Fruit fly (Drosophila melanogaster): ENCODE measurements around the gene Doc2.

Gene Doc2

dm6 chr3L:9057429-9058088, 38.5 kb upstream of the Doc2 start (continued):
- TF ChIP-seq CG6276 (GFP tag; optimal IDR thresholded peaks at IDR 0.05) (peak; percentile 94), CG16779 (tag; optimal IDR thresholded peaks at IDR 0.05) (peak; percentile 95), CG6808 (GFP tag; optimal IDR thresholded peaks at IDR 0.05) (peak; percentile 95), Sox102F (GFP tag; optimal IDR thresholded peaks at IDR 0.05) (peak; percentile 96), CG9139 (GFP tag; optimal IDR thresholded peaks at IDR 0.05) (peak; percentile 95), Smox (GFP tag; optimal IDR thresholded peaks at IDR 0.05) (peak; percentile 95), CG1621 (tag; optimal IDR thresholded peaks at IDR 0.05) (peak; percentile 93), lz (GFP tag; optimal IDR thresholded peaks at IDR 0.05) (peak; percentile 95), salr (GFP tag; optimal IDR thresholded peaks at IDR 0.05) (peak; percentile 87 to 96), CG3032 (tag; optimal IDR thresholded peaks at IDR 0.05) (peak; percentile 99), Eip78C (GFP tag) (peak; percentile 99), Ets96B (tag; optimal IDR thresholded peaks at IDR 0.05) (peak; percentile 98), dac (GFP tag; optimal IDR thresholded peaks at IDR 0.05) (peak; percentile 94), CG3919 (GFP tag; optimal IDR thresholded peaks at IDR 0.05) (peak; percentile 98), CG15336 (GFP tag; IDR thresholded peaks at IDR 0.05) (peak; percentile 98), Hr38 (GFP tag; optimal IDR thresholded peaks at IDR 0.05) (no peak), ss (GFP tag; optimal IDR thresholded peaks at IDR 0.05) (peak; percentile 98), CG6163 (GFP tag; IDR thresholded peaks at IDR 0.05) (peak; percentile 98), fd85E (GFP tag; optimal IDR thresholded peaks at IDR 0.05) (peak; percentile 88), Sox15 (GFP tag; optimal IDR thresholded peaks at IDR 0.05) (peak; percentile 88), dsx (GFP tag; optimal IDR thresholded peaks at IDR 0.05; ENCODE audit: poor library complexity, severe bottlenecking) (peak; percentile 97), spab (GFP tag; optimal IDR thresholded peaks at IDR 0.05) (peak; percentile 97), CG11294 (GFP tag; IDR thresholded peaks at IDR 0.05) (peak; percentile 93), CG7368 (GFP tag; optimal IDR thresholded peaks at IDR 0.05) (peak; percentile 95), achi (GFP tag; optimal IDR thresholded peaks at IDR 0.05) (peak; percentile 97), svp (GFP tag) (peak; percentile 98), fd59A (GFP tag; optimal IDR thresholded peaks at IDR 0.05) (peak; percentile 97), Met (GFP tag; optimal IDR thresholded peaks at IDR 0.05) (peak; percentile 96), CG32006 (GFP tag; optimal IDR thresholded peaks at IDR 0.05) (peak; percentile 97), topi (GFP tag; optimal IDR thresholded peaks at IDR 0.05) (peak; percentile 95), Sox14 (GFP tag; optimal IDR thresholded peaks at IDR 0.05) (peak; percentile 93), Gug (GFP tag; IDR thresholded peaks at IDR 0.05) (peak; percentile 96), CG6792 (GFP tag; optimal IDR thresholded peaks at IDR 0.05) (peak; percentile 97), CG4318 (GFP tag; optimal IDR thresholded peaks at IDR 0.05) (peak; percentile 93), Hr39 (GFP tag; optimal IDR thresholded peaks at IDR 0.05) (peak; percentile 86), CG8632 (GFP tag; optimal IDR thresholded peaks at IDR 0.05) (peak; percentile 97)

dm6 chr3L:9055870-9056807, 37.1 kb upstream of the Doc2 start:
- TF ChIP-seq Hr39 (GFP tag; optimal IDR thresholded peaks at IDR 0.05) = no peak
- TF ChIP-seq CG6854 (GFP tag; optimal IDR thresholded peaks at IDR 0.05) = peak; percentile 17
- peak; percentile 65 for TF ChIP-seq Lpt (GFP tag; optimal IDR thresholded peaks at IDR 0.05)
- peak; percentile 91 for TF ChIP-seq vri (GFP tag; optimal IDR thresholded peaks at IDR 0.05)
- peak; percentile 0 for TF ChIP-seq dsx (GFP tag; optimal IDR thresholded peaks at IDR 0.05; ENCODE audit: poor library complexity, severe bottlenecking)
- TF ChIP-seq eg (GFP tag; IDR thresholded peaks at IDR 0.05) = no peak
- TF ChIP-seq ss (GFP tag; optimal IDR thresholded peaks at IDR 0.05) = peak in 1 of 2 experiments; percentile 24
- 0 out of 3 replicates have a peak, but pooled peaks have one; percentile 16 for TF ChIP-seq CG6163 (GFP tag; IDR thresholded peaks at IDR 0.05)
- TF ChIP-seq net (GFP tag; optimal IDR thresholded peaks at IDR 0.05) = peak; percentile 37

All from whole organism, prepupa.